Worm (Caenorhabditis elegans) whole organism, L2 larva: ENCODE data around the gene ZK938.10.

Experiments used
- nhr-6 ChIP-seq: fragments of 150-350 bp; optimal IDR thresholded peaks from 2 replicates; lab custom pipeline; 2014; ENCODE audit warnings: missing biosample characterization, missing genetic modification characterization
- unc-62 ChIP-seq: fragments of 150-350 bp; optimal IDR thresholded peaks from 2 replicates; lab custom pipeline; 2014; ENCODE audit warnings: missing biosample characterization, missing genetic modification reagents, missing genetic modification characterization

ce11 chrII:9888549-9888948 lies 37.7 kb upstream of the ZK938.10 start:
- TF ChIP-seq unc-62 (GFP tag; lab: Kevin White, UChicago) (no peak), nhr-6 (tag; lab: Kevin White, UChicago) (no peak)
